ENCODE assay signal across 7 worm cellular contexts in the genomic region with DNA sequence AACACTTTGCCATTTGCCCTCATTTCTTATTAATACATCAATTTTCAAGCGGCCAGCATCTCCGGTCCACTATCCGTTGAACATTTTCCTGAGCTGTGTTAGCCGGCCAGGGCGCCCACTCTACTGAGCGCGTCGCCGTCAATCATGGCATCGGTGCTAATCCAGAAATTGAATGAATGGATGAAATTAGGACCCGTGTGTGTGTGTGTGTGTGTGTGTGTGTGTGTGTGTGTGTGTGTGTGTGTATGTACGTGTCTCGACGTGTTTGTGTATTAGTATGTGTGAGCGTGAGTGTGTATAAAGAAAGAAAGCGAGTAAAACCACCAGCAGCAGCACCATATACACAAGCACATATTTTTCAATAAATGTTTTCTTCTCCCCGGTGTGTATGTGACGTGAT.
A peak's percentile ranks its signal among the peaks of the same experiment; 100 is the strongest.
TF ChIP-seq lines count a peak whose summit lies in the region.

No protein-coding gene starts in this region.

TF ChIP-seq in whole organism, L1 larva, 84 proteins besides CTCF, POLR2A, EP300 and RAD21 (continues in another document):
- TF ChIP-seq hlh-17 (GFP tag; optimal IDR thresholded peaks at IDR 0.05; lab: Kevin White, UChicago; ENCODE audit: borderline replicate concordance) (no peak), mab-9 (GFP tag; IDR thresholded peaks at IDR 0.05; lab: Robert Waterston, UW) (peak; percentile 43; the same call in 1 of the 2 replicates), lin-14 (GFP tag; optimal IDR thresholded peaks at IDR 0.05; lab: Kevin White, UChicago) (peak; percentile 76), dsc-1 (tag; optimal IDR thresholded peaks at IDR 0.05; lab: Kevin White, UChicago) (peak; percentile 5), tbx-2 (tag; optimal IDR thresholded peaks at IDR 0.05; lab: Kevin White, UChicago) (no peak), aly-2 (tag; optimal IDR thresholded peaks at IDR 0.05; lab: Kevin White, UChicago) (no peak), elt-2 (tag; optimal IDR thresholded peaks at IDR 0.05; lab: Kevin White, UChicago) (no peak), unc-62 (GFP tag; optimal IDR thresholded peaks at IDR 0.05; lab: Kevin White, UChicago) (no peak), zag-1 (tag; optimal IDR thresholded peaks at IDR 0.05; lab: Kevin White, UChicago) (no peak), nhr-237 (tag; optimal IDR thresholded peaks at IDR 0.05; lab: Kevin White, UChicago) (no peak), nhr-85 (tag; lab: Kevin White, UChicago) (peak; percentile 43), tlp-1 (tag; optimal IDR thresholded peaks at IDR 0.05; lab: Kevin White, UChicago) (no peak)

TF ChIP-seq in whole organism, L2 larva, 48 proteins besides CTCF, POLR2A, EP300 and RAD21:
- TF ChIP-seq crh-2 (tag; optimal IDR thresholded peaks at IDR 0.05; lab: Kevin White, UChicago) (peak; percentile 6), unc-39 (tag; optimal IDR thresholded peaks at IDR 0.05; lab: Kevin White, UChicago) (no peak), blmp-1 (tag; optimal IDR thresholded peaks at IDR 0.05; lab: Kevin White, UChicago; ENCODE audit: insufficient read depth) (no peak), C34F6.9 (tag; optimal IDR thresholded peaks at IDR 0.05; lab: Kevin White, UChicago) (peak; percentile 17), lsy-2 (tag; optimal IDR thresholded peaks at IDR 0.05; lab: Kevin White, UChicago) (peak in 1 of 2 experiments; percentile 6), unc-55 (GFP tag; optimal IDR thresholded peaks at IDR 0.05; lab: Kevin White, UChicago) (peak; percentile 77)

TF ChIP-seq in whole organism, L3 larva, 47 proteins besides CTCF, POLR2A, EP300 and RAD21:
- TF ChIP-seq tbx-2 (tag; optimal IDR thresholded peaks at IDR 0.05; lab: Kevin White, UChicago) (no peak), lin-39 (tag; optimal IDR thresholded peaks at IDR 0.05; lab: Kevin White, UChicago) (peak; percentile 55), ceh-28 (tag; optimal IDR thresholded peaks at IDR 0.05; lab: Kevin White, UChicago) (no peak), skn-1 (tag; optimal IDR thresholded peaks at IDR 0.05; lab: Kevin White, UChicago) (no peak), nhr-28 (tag; optimal IDR thresholded peaks at IDR 0.05; lab: Kevin White, UChicago) (no peak), ZK546.5 (tag; optimal IDR thresholded peaks at IDR 0.05; lab: Kevin White, UChicago) (no peak), aly-2 (tag; optimal IDR thresholded peaks at IDR 0.05; lab: Kevin White, UChicago) (no peak), lsy-12 (tag; optimal IDR thresholded peaks at IDR 0.05; lab: Kevin White, UChicago) (no peak)
TF ChIP-seq in whole organism, L3 larva: peak in this region for 1.

TF ChIP-seq in whole organism, L4 larva, 104 proteins besides CTCF, POLR2A, EP300 and RAD21:
- TF ChIP-seq ceh-28 (tag; optimal IDR thresholded peaks at IDR 0.05; lab: Kevin White, UChicago) (no peak), hlh-11 (tag; optimal IDR thresholded peaks at IDR 0.05; lab: Kevin White, UChicago) (no peak), dve-1 (tag; optimal IDR thresholded peaks at IDR 0.05; lab: Kevin White, UChicago; ENCODE audit: insufficient read depth) (no peak), snpc-1.2 (GFP tag; IDR thresholded peaks at IDR 0.05; lab: Robert Waterston, UW) (0 out of 2 replicates have a peak, but pooled peaks have one; percentile 12), ctbp-1 (GFP tag; IDR thresholded peaks at IDR 0.05; lab: Robert Waterston, UW) (0 out of 2 replicates have a peak, but pooled peaks have one; percentile 19), daf-16 (GFP tag; optimal IDR thresholded peaks at IDR 0.05; lab: Kevin White, UChicago) (peak in 1 of 2 experiments; percentile 4), daf-16 (tag; optimal IDR thresholded peaks at IDR 0.05; lab: Kevin White, UChicago) (no peak), rbr-2 (tag; optimal IDR thresholded peaks at IDR 0.05; lab: Kevin White, UChicago) (peak; percentile 33), mxl-2 (GFP tag; conservative IDR thresholded peaks at IDR 0.05; lab: Robert Waterston, UW) (no peak)

TF ChIP-seq in whole organism, late embryonic, 69 proteins besides CTCF, POLR2A, EP300 and RAD21:
- TF ChIP-seq unc-42 (tag; optimal IDR thresholded peaks at IDR 0.05; lab: Kevin White, UChicago) = peak; percentile 64
- peak; percentile 21 for TF ChIP-seq ceh-31 (tag; optimal IDR thresholded peaks at IDR 0.05; lab: Kevin White, UChicago)
- peak; percentile 11 for TF ChIP-seq ceh-14 (tag; optimal IDR thresholded peaks at IDR 0.05; lab: Kevin White, UChicago)
- TF ChIP-seq ceh-34 (tag; optimal IDR thresholded peaks at IDR 0.05; lab: Kevin White, UChicago) = no peak
TF ChIP-seq in whole organism, late embryonic: peak in this region for 3.

TF ChIP-seq in whole organism, mixed stage, embryonic, 35 proteins besides CTCF, POLR2A, EP300 and RAD21:
- TF ChIP-seq lin-32 (GFP tag; optimal IDR thresholded peaks at IDR 0.05; lab: Kevin White, UChicago) = peak; percentile 11
- TF ChIP-seq elt-3 (tag; optimal IDR thresholded peaks at IDR 0.05; lab: Kevin White, UChicago) = no peak
- TF ChIP-seq M03D4.4 (tag; optimal IDR thresholded peaks at IDR 0.05; lab: Kevin White, UChicago) = peak; percentile 2
- TF ChIP-seq ham-2 (GFP tag; optimal IDR thresholded peaks at IDR 0.05; lab: Kevin White, UChicago) = no peak
- TF ChIP-seq snpc-4 (tag; optimal IDR thresholded peaks at IDR 0.05; lab: Kevin White, UChicago) = no peak
- peak; percentile 27 for TF ChIP-seq cnd-1 (tag; optimal IDR thresholded peaks at IDR 0.05; lab: Kevin White, UChicago)
- TF ChIP-seq ceh-39 (tag; optimal IDR thresholded peaks at IDR 0.05; lab: Kevin White, UChicago) = no peak
- TF ChIP-seq sptf-1 (tag; optimal IDR thresholded peaks at IDR 0.05; lab: Kevin White, UChicago) = peak; percentile 12
- peak; percentile 61 for TF ChIP-seq ces-1 (GFP tag; optimal IDR thresholded peaks at IDR 0.05; lab: Kevin White, UChicago)

TF ChIP-seq in whole organism, young adult, 124 proteins besides CTCF, POLR2A, EP300 and RAD21:
- TF ChIP-seq egl-18 (GFP tag; IDR thresholded peaks at IDR 0.05; lab: Robert Waterston, UW) (no peak), mcd-1 (GFP tag; IDR thresholded peaks at IDR 0.05; lab: Robert Waterston, UW) (no peak), K12H6.12 (tag; optimal IDR thresholded peaks at IDR 0.05; lab: Kevin White, UChicago) (peak; percentile 39)
